Worm (Caenorhabditis elegans) whole organism, L4 larva: ENCODE data around the gene cyp-35A1.

Experiments used
- dpl-1 ChIP-seq: fragments of 150-350 bp; optimal IDR thresholded peaks from 2 replicates; lab custom pipeline; 2014; ENCODE audit warnings: missing biosample characterization, missing genetic modification reagents, missing genetic modification characterization
- fos-1 ChIP-seq: fragments of 150-350 bp; optimal IDR thresholded peaks from 2 replicates; lab custom pipeline; 2014; ENCODE audit warnings: missing biosample characterization, missing genetic modification characterization
- nhr-10 ChIP-seq: fragments of 150-350 bp; optimal IDR thresholded peaks from 2 replicates; lab custom pipeline; 2014; ENCODE audit warnings: missing biosample characterization, missing genetic modification characterization
- skn-1 ChIP-seq: fragments of 150-350 bp; optimal IDR thresholded peaks from 2 replicates; lab custom pipeline; 2014; ENCODE audit warnings: missing biosample characterization, missing genetic modification characterization

DNA sequence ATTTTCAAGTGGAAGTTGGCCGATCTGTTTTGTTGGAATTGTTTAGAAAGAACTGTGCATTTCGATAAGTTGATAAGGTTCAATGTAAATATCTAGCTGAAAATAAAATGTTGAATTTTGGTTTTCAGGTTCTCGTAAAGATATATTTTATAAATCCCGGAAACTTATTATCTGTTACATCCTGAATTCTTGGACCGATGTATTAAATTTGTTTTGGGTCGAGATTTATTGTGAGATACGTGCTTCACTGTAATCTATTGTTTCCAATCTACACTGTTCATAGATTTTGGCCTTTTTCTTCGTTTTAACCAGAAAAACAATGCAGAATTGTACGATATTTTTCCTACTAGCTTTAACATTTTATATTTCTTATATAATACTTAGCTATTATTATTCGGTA, 4.4 kb downstream of the cyp-35A1 start, which contains the start of gene C03G6.6:
- no peak for TF ChIP-seq dpl-1 (GFP tag; lab: Kevin White, UChicago)
- no peak for TF ChIP-seq nhr-10 (tag; lab: Kevin White, UChicago)
- TF ChIP-seq skn-1 (tag; lab: Kevin White, UChicago): no peak
- no peak for TF ChIP-seq fos-1 (tag; lab: Kevin White, UChicago)
